Worm (Caenorhabditis elegans) whole organism, L1 larva: ENCODE measurements around the gene ZC443.7.

Source experiments
- C16A3.4 ChIP-seq: fragments of 150-350 bp; optimal IDR thresholded peaks from 2 replicates; lab custom pipeline; 2014; ENCODE audit warnings: missing biosample characterization, missing genetic modification characterization
- C34B4.2 ChIP-seq: sonication (generic microtip); optimal IDR thresholded peaks from 2 replicates; lab custom pipeline; 2017; ENCODE audit warnings: mild to moderate bottlenecking, missing genetic modification characterization, missing compliant biosample characterization
- Y116A8C.19 ChIP-seq: sonication (generic microtip); optimal IDR thresholded peaks from 2 replicates; lab custom pipeline; 2016; ENCODE audit warnings: missing compliant biosample characterization, missing genetic modification characterization, borderline replicate concordance
- aly-2 ChIP-seq: fragments of 150-350 bp; optimal IDR thresholded peaks from 2 replicates; lab custom pipeline; 2014; ENCODE audit warnings: missing biosample characterization, missing genetic modification characterization
- ama-1 ChIP-seq: fragments of 150-350 bp; optimal IDR thresholded peaks from 2 replicates; lab custom pipeline; 2014
- blmp-1 ChIP-seq: fragments of 150-350 bp; optimal IDR thresholded peaks from 2 replicates; lab custom pipeline; 2014; ENCODE audit warnings: missing biosample characterization, missing genetic modification characterization
- ceh-82 ChIP-seq, 3 experiments: fragments of 150-350 bp in 1 of 3; sonication (generic microtip) in 2 of 3; optimal IDR thresholded peaks; 2 replicates each; lab custom pipeline; 2014 to 2017; ENCODE audit warnings: missing biosample characterization in 3 of 3, missing genetic modification characterization in 3 of 3
- ceh-88 ChIP-seq: fragments of 200-800 bp; sonication (Bioruptor generic); IDR thresholded peaks from 2 replicates; pipeline ENCODE4 v1.3.6; 2022; ENCODE audit warnings: missing genetic modification characterization, missing compliant biosample characterization
- ceh-90 ChIP-seq: sonication (generic microtip); optimal IDR thresholded peaks from 2 replicates; lab custom pipeline; 2016; ENCODE audit warnings: missing genetic modification characterization, missing compliant biosample characterization
- dpl-1 ChIP-seq, 3 experiments: fragments of 150-350 bp in 2 of 3; sonication (generic microtip) in 1 of 3; optimal IDR thresholded peaks; 2 replicates each; lab custom pipeline; 2014 to 2017; ENCODE audit warnings: missing biosample characterization in 3 of 3, missing genetic modification characterization in 3 of 3, missing genetic modification reagents in 3 of 3
- efl-1 ChIP-seq, 4 experiments: fragments of 150-350 bp; optimal IDR thresholded peaks in 3 of 4; peaks in 1 of 4; 1 replicate in 1 of 4; 2 replicates in 3 of 4; lab custom pipeline; 2014; ENCODE audit warnings: missing biosample characterization in 2 of 4, missing genetic modification characterization in 2 of 4, missing genetic modification reagents in 2 of 4
- efl-3 ChIP-seq: fragments of 200-800 bp; sonication (Bioruptor generic); optimal IDR thresholded peaks from 2 replicates; lab custom pipeline; 2018; ENCODE audit warnings: mild to moderate bottlenecking, missing genetic modification characterization, missing compliant biosample characterization
- egl-13 ChIP-seq: sonication (generic microtip); optimal IDR thresholded peaks from 2 replicates; lab custom pipeline; 2016; ENCODE audit warnings: missing genotype, missing genetic modification reagents, missing genetic modification characterization, missing compliant biosample characterization
- elt-2 ChIP-seq: sonication (generic microtip); optimal IDR thresholded peaks from 2 replicates; lab custom pipeline; 2016; ENCODE audit warnings: missing genetic modification characterization, mild to moderate bottlenecking, inconsistent platforms, missing compliant biosample characterization, missing genetic modification reagents
- elt-3 ChIP-seq, 6 experiments: fragments of 150-350 bp in 1 of 6; sonication (generic microtip); optimal IDR thresholded peaks; 2 replicates each; lab custom pipeline; 2017 to 2018; ENCODE audit warnings: missing biosample characterization in 6 of 6, missing genetic modification characterization in 6 of 6, inconsistent platforms in 1 of 6
- ets-5 ChIP-seq: fragments of 200-800 bp; sonication (Bioruptor generic); IDR thresholded peaks from 2 replicates; pipeline ENCODE4 v1.3.6; 2022; ENCODE audit warnings: missing genetic modification characterization, missing compliant biosample characterization
- fkh-10 ChIP-seq: sonication (generic microtip); optimal IDR thresholded peaks from 2 replicates; lab custom pipeline; 2017; ENCODE audit warnings: missing biosample characterization, missing genetic modification reagents, missing genetic modification characterization
- fos-1 ChIP-seq: fragments of 150-350 bp; optimal IDR thresholded peaks from 2 replicates; lab custom pipeline; 2014; ENCODE audit warnings: missing biosample characterization, missing genetic modification characterization
- hlh-4 ChIP-seq: sonication (generic microtip); optimal IDR thresholded peaks from 2 replicates; lab custom pipeline; 2016; ENCODE audit warnings: mild to moderate bottlenecking, missing genetic modification characterization, missing compliant biosample characterization
- irx-1 ChIP-seq: sonication (generic microtip); optimal IDR thresholded peaks from 2 replicates; lab custom pipeline; 2016; ENCODE audit warnings: missing genetic modification characterization, missing compliant biosample characterization
- isw-1 ChIP-seq: fragments of 200-800 bp; sonication (Bioruptor generic); IDR thresholded peaks from 2 replicates; pipeline ENCODE4 v1.3.6; 2022; ENCODE audit warnings: missing genetic modification characterization, missing compliant biosample characterization
- lin-13 ChIP-seq: fragments of 150-350 bp; optimal IDR thresholded peaks from 2 replicates; lab custom pipeline; 2014; ENCODE audit warnings: missing biosample characterization, missing genetic modification reagents, missing genetic modification characterization
- lin-14 ChIP-seq: fragments of 200-800 bp; sonication (Bioruptor generic); optimal IDR thresholded peaks from 2 replicates; lab custom pipeline; 2018; ENCODE audit warnings: mild to moderate bottlenecking, missing genetic modification characterization, moderate library complexity, missing compliant biosample characterization
- lin-35 ChIP-seq, 2 experiments: fragments of 150-350 bp; optimal IDR thresholded peaks; 2 replicates each; lab custom pipeline; 2014; ENCODE audit warnings: missing biosample characterization in 2 of 2, missing genetic modification characterization in 2 of 2, missing genetic modification reagents in 2 of 2
- lin-39 ChIP-seq: fragments of 150-350 bp; optimal IDR thresholded peaks from 2 replicates; lab custom pipeline; 2014; ENCODE audit warnings: missing biosample characterization, missing genetic modification reagents, missing genetic modification characterization
- lsy-2 ChIP-seq, 2 experiments: fragments of 150-350 bp; optimal IDR thresholded peaks; 2 replicates each; lab custom pipeline; 2014; ENCODE audit warnings: missing biosample characterization in 2 of 2, missing genetic modification characterization in 2 of 2
- mef-2 ChIP-seq: fragments of 150-350 bp; optimal IDR thresholded peaks from 2 replicates; lab custom pipeline; 2014; ENCODE audit warnings: missing biosample characterization, missing genetic modification characterization
- mep-1 ChIP-seq: fragments of 150-350 bp; optimal IDR thresholded peaks from 2 replicates; lab custom pipeline; 2014; ENCODE audit warnings: missing biosample characterization, missing genetic modification characterization
- nhr-19 ChIP-seq: fragments of 200-800 bp; sonication (Bioruptor generic); conservative IDR thresholded peaks from 2 replicates; pipeline ENCODE4 v1.3.6; 2022; ENCODE audit warnings: missing genetic modification characterization, missing compliant biosample characterization
- nhr-47 ChIP-seq: sonication (generic microtip); optimal IDR thresholded peaks from 2 replicates; lab custom pipeline; 2016; ENCODE audit warnings: mild to moderate bottlenecking, missing genetic modification characterization, moderate library complexity, missing compliant biosample characterization
- nhr-71 ChIP-seq: sonication (generic microtip); optimal IDR thresholded peaks from 2 replicates; lab custom pipeline; 2016; ENCODE audit warnings: mild to moderate bottlenecking, missing genetic modification characterization, moderate library complexity, missing compliant biosample characterization
- nhr-77 ChIP-seq: fragments of 150-350 bp; optimal IDR thresholded peaks from 2 replicates; lab custom pipeline; 2014; ENCODE audit warnings: missing biosample characterization, missing genetic modification characterization
- nhr-84 ChIP-seq: sonication (generic microtip); optimal IDR thresholded peaks from 2 replicates; lab custom pipeline; 2017; ENCODE audit warnings: missing biosample characterization, missing genetic modification characterization
- nhr-85 ChIP-seq: sonication (generic microtip); peaks from one replicate; lab custom pipeline; 2016; ENCODE audit warnings: missing genetic modification characterization, inconsistent platforms, missing compliant biosample characterization
- nhr-90 ChIP-seq: sonication (generic microtip); optimal IDR thresholded peaks from 2 replicates; lab custom pipeline; 2016; ENCODE audit warnings: mild to moderate bottlenecking, missing genetic modification characterization, missing compliant biosample characterization; ENCODE audit not compliant: poor library complexity
- snu-23 ChIP-seq: sonication (generic microtip); optimal IDR thresholded peaks from 2 replicates; lab custom pipeline; 2016; ENCODE audit warnings: missing genetic modification characterization, missing compliant biosample characterization
- sptf-1 ChIP-seq: fragments of 150-350 bp; optimal IDR thresholded peaks from 2 replicates; lab custom pipeline; 2014; ENCODE audit warnings: missing biosample characterization, missing genetic modification characterization
- sup-37 ChIP-seq: fragments of 200-800 bp; sonication (Bioruptor generic); optimal IDR thresholded peaks from 2 replicates; lab custom pipeline; 2018; ENCODE audit warnings: mild to moderate bottlenecking, missing genetic modification characterization, missing compliant biosample characterization
- swsn-7 ChIP-seq: sonication (generic microtip); optimal IDR thresholded peaks from 2 replicates; lab custom pipeline; 2016; ENCODE audit warnings: missing genetic modification characterization, missing compliant biosample characterization
- unc-130 ChIP-seq: fragments of 150-350 bp; optimal IDR thresholded peaks from 2 replicates; lab custom pipeline; 2017; ENCODE audit warnings: missing biosample characterization, missing genetic modification characterization, inconsistent platforms
- unc-98 ChIP-seq: fragments of 200-800 bp; sonication (Bioruptor generic); IDR thresholded peaks from 2 replicates; pipeline ENCODE4 v1.3.6; 2022; ENCODE audit warnings: missing genetic modification characterization, missing compliant biosample characterization
- xbp-1 ChIP-seq: sonication (generic microtip); optimal IDR thresholded peaks from 2 replicates; lab custom pipeline; 2016; ENCODE audit warnings: missing genetic modification characterization, missing compliant biosample characterization
- zip-4 ChIP-seq: fragments of 200-800 bp; sonication (Bioruptor generic); optimal IDR thresholded peaks from 2 replicates; lab custom pipeline; 2018; ENCODE audit warnings: mild to moderate bottlenecking, missing genetic modification characterization, moderate library complexity, missing compliant biosample characterization
- ztf-4 ChIP-seq: fragments of 150-350 bp; optimal IDR thresholded peaks from 2 replicates; lab custom pipeline; 2014; ENCODE audit warnings: missing biosample characterization, missing genetic modification characterization

Gene ZC443.7

ce11 chrV:12814481-12814882 lies 8.2 kb downstream of the ZC443.7 start (continued):
- no peak for TF ChIP-seq aly-2 (tag; lab: Kevin White, UChicago)
- peak; percentile 96 for TF ChIP-seq lin-14 (GFP tag; lab: Kevin White, UChicago)
- peak; percentile 67 for TF ChIP-seq nhr-85
- TF ChIP-seq fos-1 (tag; lab: Kevin White, UChicago), result peak; percentile 14
- peak; percentile 51 to 75 for TF ChIP-seq lsy-2 (tag; optimal IDR thresholded peaks at IDR 0.05; lab: Kevin White, UChicago)
- peak; percentile 62 to 75 for TF ChIP-seq efl-1 (optimal IDR thresholded peaks at IDR 0.05; lab: Kevin White, UChicago)
- peak; percentile 37 to 91 for TF ChIP-seq efl-1 (GFP tag; optimal IDR thresholded peaks at IDR 0.05 in 1 of 2; lab: Kevin White, UChicago)
- peak; percentile 65 for TF ChIP-seq nhr-19 (GFP tag; lab: Robert Waterston, UW)
- peak; percentile 87 for TF ChIP-seq nhr-71 (tag; lab: Kevin White, UChicago)
- peak; percentile 0 for TF ChIP-seq mep-1 (tag; lab: Kevin White, UChicago)
- peak; percentile 32 for TF ChIP-seq nhr-77 (tag; lab: Kevin White, UChicago)

DNA sequence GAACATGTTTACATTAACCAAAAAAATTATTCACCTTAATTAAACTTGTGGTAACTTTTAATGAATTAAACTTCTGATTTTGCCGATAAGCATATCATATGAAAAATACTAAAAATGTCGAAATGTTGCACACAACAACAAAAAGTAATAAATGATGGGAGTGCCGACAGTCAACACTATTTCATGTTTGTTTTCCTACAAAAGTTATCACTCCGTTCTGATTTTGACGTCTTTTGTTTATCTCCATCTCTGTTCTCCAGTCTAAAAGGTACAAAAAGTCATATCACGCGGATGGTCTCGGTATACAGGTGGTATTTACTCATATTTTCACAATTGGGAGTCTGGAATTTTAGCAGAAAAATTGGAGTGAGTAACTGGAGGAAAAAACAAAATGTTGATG lies 9.1 kb downstream of the ZC443.7 start:
- peak in 1 of 2 experiments; percentile 2 for TF ChIP-seq lin-35 (GFP tag; optimal IDR thresholded peaks at IDR 0.05; lab: Kevin White, UChicago)
- TF ChIP-seq nhr-19 (GFP tag; lab: Robert Waterston, UW), result no peak
- no peak for TF ChIP-seq ama-1 (lab: Kevin White, UChicago)
- TF ChIP-seq ceh-88 (GFP tag; lab: Robert Waterston, UW), result no peak
- peak; percentile 22 for TF ChIP-seq C16A3.4

- TF ChIP-seq ets-5 (no peak), unc-130 (no peak), C16A3.4 (no peak), isw-1 (GFP tag; lab: Robert Waterston, UW) (no peak), blmp-1 (tag; lab: Kevin White, UChicago) (peak; percentile 27), nhr-90 (no peak), lin-39 (tag; lab: Kevin White, UChicago) (no peak), swsn-7 (tag; lab: Kevin White, UChicago) (no peak)
Observed at ce11 chrV:12816672-12817071, 10.4 kb downstream of the ZC443.7 start.

DNA sequence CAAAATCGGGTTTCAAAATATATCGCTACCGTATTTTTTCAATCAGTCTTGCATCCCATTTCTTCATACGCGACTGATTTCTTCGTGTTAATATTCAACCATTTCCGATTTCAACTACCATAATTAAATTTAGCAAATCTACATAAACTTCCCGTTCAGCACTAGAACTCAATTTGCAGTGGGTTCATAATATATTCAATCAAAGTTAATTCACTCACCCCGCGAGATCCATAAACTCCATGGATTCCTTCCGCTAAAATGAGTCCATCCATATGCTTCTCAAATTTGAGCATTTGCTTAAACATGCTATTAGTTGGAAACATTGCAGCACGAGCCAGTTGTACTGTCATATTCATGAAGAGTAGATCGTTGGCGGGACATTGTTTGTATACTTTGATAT lies 12.2 kb downstream of the ZC443.7 start:
- TF ChIP-seq irx-1 (tag; lab: Kevin White, UChicago) (no peak), elt-2 (tag; lab: Kevin White, UChicago) (no peak), ceh-88 (GFP tag; lab: Robert Waterston, UW) (no peak), C34B4.2 (tag; lab: Kevin White, UChicago) (no peak), fkh-10 (GFP tag; lab: Kevin White, UChicago) (no peak), mef-2 (tag; lab: Kevin White, UChicago) (no peak), Y116A8C.19 (tag; lab: Kevin White, UChicago) (no peak), isw-1 (GFP tag; lab: Robert Waterston, UW) (no peak), elt-3 (tag; optimal IDR thresholded peaks at IDR 0.05; lab: Kevin White, UChicago) (no peak), sup-37 (GFP tag; lab: Kevin White, UChicago) (no peak), zip-4 (GFP tag; lab: Kevin White, UChicago) (no peak), egl-13 (no peak), dpl-1 (GFP tag; optimal IDR thresholded peaks at IDR 0.05; lab: Kevin White, UChicago) (no peak), snu-23 (GFP tag; lab: Kevin White, UChicago) (no peak), C16A3.4 (no peak), nhr-47 (tag; lab: Kevin White, UChicago) (no peak)

DNA sequence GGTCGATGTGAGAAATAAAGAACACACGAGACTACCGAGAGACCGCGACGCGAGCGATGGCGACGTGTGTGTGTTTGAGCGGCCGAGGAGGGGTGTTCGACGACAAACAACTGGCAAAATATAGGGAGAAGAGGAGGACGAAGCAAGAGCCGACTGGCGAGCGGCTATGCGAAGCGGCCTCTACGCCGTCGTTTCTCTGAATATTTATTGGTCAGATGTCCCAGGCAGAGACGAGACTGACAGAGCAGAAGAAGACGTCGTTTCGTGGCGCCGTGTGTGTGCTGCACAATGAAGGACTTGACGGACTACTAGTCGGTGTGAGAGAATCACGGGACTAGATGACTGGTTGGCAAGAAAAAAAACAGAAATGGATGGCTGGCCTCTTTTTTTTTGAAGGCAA lies 12.9 kb downstream of the ZC443.7 start:
- TF ChIP-seq isw-1 (GFP tag; lab: Robert Waterston, UW) (no peak; the same call in 1 of the 2 replicates), unc-130 (no peak), nhr-84 (tag; lab: Kevin White, UChicago) (no peak), nhr-71 (tag; lab: Kevin White, UChicago) (peak; percentile 56), mep-1 (tag; lab: Kevin White, UChicago) (no peak), ceh-82 (tag; optimal IDR thresholded peaks at IDR 0.05; lab: Kevin White, UChicago) (peak in 1 of 3 experiments; percentile 52), sptf-1 (no peak), C34B4.2 (tag; lab: Kevin White, UChicago) (no peak), Y116A8C.19 (tag; lab: Kevin White, UChicago) (no peak), ets-5 (no peak), irx-1 (tag; lab: Kevin White, UChicago) (no peak), ztf-4 (tag; lab: Kevin White, UChicago) (no peak), lin-13 (GFP tag; lab: Kevin White, UChicago) (no peak), ceh-90 (tag; lab: Kevin White, UChicago) (no peak), efl-3 (GFP tag; lab: Kevin White, UChicago) (no peak), C16A3.4 (no peak), snu-23 (GFP tag; lab: Kevin White, UChicago) (peak; percentile 18), hlh-4 (tag; lab: Kevin White, UChicago) (no peak), nhr-47 (tag; lab: Kevin White, UChicago) (peak; percentile 51), unc-98 (GFP tag; lab: Robert Waterston, UW) (no peak), xbp-1 (tag; lab: Kevin White, UChicago) (peak; percentile 21)
